Fruit fly (Drosophila melanogaster) whole organism, prepupa: ENCODE data around the gene fabp.

ENCODE experiments used
- Blimp-1 ChIP-seq: fragments of 200-800 bp; sonication (Bioruptor generic); optimal IDR thresholded peaks from 3 replicates; lab custom pipeline; 2017; ENCODE audit warnings: missing biosample characterization, missing genetic modification characterization, mild to moderate bottlenecking, moderate library complexity, missing genetic modification reagents
- CG10631 ChIP-seq: fragments of 200-800 bp; sonication (Bioruptor generic); optimal IDR thresholded peaks from 2 replicates; lab custom pipeline; 2016; ENCODE audit warnings: missing biosample characterization, missing genetic modification characterization
- CG10669 ChIP-seq: fragments of 200-800 bp; sonication (Bioruptor generic); optimal IDR thresholded peaks from 3 replicates; lab custom pipeline; 2018; ENCODE audit warnings: missing biosample characterization, mild to moderate bottlenecking, missing genetic modification characterization, moderate library complexity
- CG1621 ChIP-seq: fragments of 200-800 bp; sonication (Bioruptor generic); optimal IDR thresholded peaks from 3 replicates; lab custom pipeline; 2018; ENCODE audit warnings: missing biosample characterization, mild to moderate bottlenecking, missing genetic modification characterization
- CG16779 ChIP-seq: fragments of 200-800 bp; sonication (Bioruptor generic); optimal IDR thresholded peaks from 3 replicates; lab custom pipeline; 2017; ENCODE audit warnings: missing biosample characterization, mild to moderate bottlenecking, missing genetic modification characterization
- CG31627 ChIP-seq: fragments of 200-800 bp; sonication (Bioruptor generic); optimal IDR thresholded peaks from 3 replicates; lab custom pipeline; 2016; ENCODE audit warnings: missing biosample characterization, missing genetic modification characterization
- CG32006 ChIP-seq: fragments of 200-800 bp; sonication (Bioruptor generic); optimal IDR thresholded peaks from 3 replicates; lab custom pipeline; 2017; ENCODE audit warnings: missing biosample characterization, mild to moderate bottlenecking, missing genetic modification characterization
- CG34406 ChIP-seq: fragments of 200-800 bp; sonication (Bioruptor generic); optimal IDR thresholded peaks from 3 replicates; lab custom pipeline; 2016; ENCODE audit warnings: missing biosample characterization, missing genetic modification characterization
- CG3919 ChIP-seq: fragments of 200-800 bp; sonication (Bioruptor generic); optimal IDR thresholded peaks from 3 replicates; lab custom pipeline; 2016; ENCODE audit warnings: missing biosample characterization, missing genetic modification characterization
- CG4318 ChIP-seq: fragments of 200-800 bp; sonication (Bioruptor generic); optimal IDR thresholded peaks from 3 replicates; lab custom pipeline; 2017; ENCODE audit warnings: missing biosample characterization, mild to moderate bottlenecking, missing genetic modification characterization
- CG6163 ChIP-seq: fragments of 200-800 bp; sonication (Bioruptor generic); IDR thresholded peaks from 3 replicates; pipeline ENCODE4 v1.3.6; 2022; ENCODE audit warnings: missing biosample characterization, missing genetic modification characterization
- CG6276 ChIP-seq: fragments of 200-800 bp; sonication (Bioruptor generic); optimal IDR thresholded peaks from 2 replicates; lab custom pipeline; 2017; ENCODE audit warnings: missing biosample characterization, mild to moderate bottlenecking, missing genetic modification characterization
- CG6808 ChIP-seq: fragments of 200-800 bp; sonication (Bioruptor generic); optimal IDR thresholded peaks from 3 replicates; lab custom pipeline; 2017; ENCODE audit warnings: missing biosample characterization, missing genetic modification characterization, mild to moderate bottlenecking, moderate library complexity, missing genetic modification reagents
- CG8319 ChIP-seq: fragments of 200-800 bp; sonication (Bioruptor generic); optimal IDR thresholded peaks from 3 replicates; lab custom pipeline; 2016; ENCODE audit warnings: missing biosample characterization, missing genetic modification characterization
- CG9139 ChIP-seq: fragments of 200-800 bp; sonication (Bioruptor generic); optimal IDR thresholded peaks from 3 replicates; lab custom pipeline; 2017; ENCODE audit warnings: missing biosample characterization, mild to moderate bottlenecking, missing genetic modification characterization
- Eip93F ChIP-seq: fragments of 200-800 bp; sonication (Bioruptor generic); optimal IDR thresholded peaks from 2 replicates; lab custom pipeline; 2016; ENCODE audit warnings: missing biosample characterization, mild to moderate bottlenecking, missing genetic modification characterization
- Ets96B ChIP-seq: fragments of 200-800 bp; optimal IDR thresholded peaks from 2 replicates; lab custom pipeline; 2019; ENCODE audit warnings: missing biosample characterization, mild to moderate bottlenecking, missing genetic modification characterization, moderate library complexity
- Hr38 ChIP-seq: sonication (Bioruptor generic); optimal IDR thresholded peaks from 2 replicates; lab custom pipeline; 2016; ENCODE audit warnings: missing biosample characterization, missing genetic modification characterization
- Hr39 ChIP-seq: fragments of 200-800 bp; sonication (Bioruptor generic); optimal IDR thresholded peaks from 2 replicates; lab custom pipeline; 2016; ENCODE audit warnings: missing biosample characterization, missing genetic modification characterization
- Met ChIP-seq: fragments of 200-800 bp; sonication (Bioruptor generic); optimal IDR thresholded peaks from 3 replicates; lab custom pipeline; 2016; ENCODE audit warnings: missing biosample characterization, missing genetic modification characterization
- OdsH ChIP-seq: fragments of 200-800 bp; sonication (Bioruptor generic); optimal IDR thresholded peaks from 3 replicates; lab custom pipeline; 2016; ENCODE audit warnings: missing biosample characterization, missing genetic modification characterization
- Smox ChIP-seq: fragments of 200-800 bp; sonication (Bioruptor generic); optimal IDR thresholded peaks from 3 replicates; lab custom pipeline; 2016; ENCODE audit warnings: missing biosample characterization, missing genetic modification characterization
- Sox102F ChIP-seq: fragments of 200-800 bp; sonication (Bioruptor generic); optimal IDR thresholded peaks from 2 replicates; lab custom pipeline; 2016; ENCODE audit warnings: missing biosample characterization, mild to moderate bottlenecking, missing genetic modification characterization
- Sox14 ChIP-seq: fragments of 200-800 bp; sonication (Bioruptor generic); optimal IDR thresholded peaks from 3 replicates; lab custom pipeline; 2016; ENCODE audit warnings: missing biosample characterization, missing genetic modification characterization
- Sox15 ChIP-seq: fragments of 200-800 bp; sonication (Bioruptor generic); optimal IDR thresholded peaks from 3 replicates; lab custom pipeline; 2016; ENCODE audit warnings: missing biosample characterization, missing genetic modification characterization
- achi ChIP-seq: fragments of 200-800 bp; sonication (Bioruptor generic); optimal IDR thresholded peaks from 3 replicates; lab custom pipeline; 2016; ENCODE audit warnings: missing biosample characterization, missing genetic modification characterization
- acj6 ChIP-seq: fragments of 200-800 bp; sonication (Bioruptor generic); optimal IDR thresholded peaks from 3 replicates; lab custom pipeline; 2016; ENCODE audit warnings: missing biosample characterization, missing genetic modification characterization
- cyc ChIP-seq: fragments of 200-800 bp; sonication (Bioruptor generic); optimal IDR thresholded peaks from 3 replicates; lab custom pipeline; 2016; ENCODE audit warnings: missing biosample characterization, missing genetic modification characterization
- dac ChIP-seq: fragments of 200-800 bp; sonication (Bioruptor generic); optimal IDR thresholded peaks from 2 replicates; lab custom pipeline; 2017; ENCODE audit warnings: missing biosample characterization, mild to moderate bottlenecking, missing genetic modification characterization
- fd59A ChIP-seq: fragments of 200-800 bp; sonication (Bioruptor generic); optimal IDR thresholded peaks from 2 replicates; lab custom pipeline; 2017; ENCODE audit warnings: missing biosample characterization, mild to moderate bottlenecking, missing genetic modification characterization, missing genetic modification reagents
- lz ChIP-seq: fragments of 200-800 bp; sonication (Bioruptor generic); optimal IDR thresholded peaks from 3 replicates; lab custom pipeline; 2016; ENCODE audit warnings: missing biosample characterization, missing genetic modification characterization
- net ChIP-seq: fragments of 200-800 bp; sonication (Bioruptor generic); optimal IDR thresholded peaks from 3 replicates; lab custom pipeline; 2016; ENCODE audit warnings: missing biosample characterization, missing genetic modification characterization
- pdm3 ChIP-seq: fragments of 200-800 bp; sonication (Bioruptor generic); optimal IDR thresholded peaks from 3 replicates; lab custom pipeline; 2016; ENCODE audit warnings: missing biosample characterization, missing genetic modification characterization
- salr ChIP-seq, 2 experiments: fragments of 200-800 bp; sonication (Bioruptor generic); optimal IDR thresholded peaks; 3 replicates each; lab custom pipeline; 2016 to 2018; ENCODE audit warnings: missing biosample characterization in 2 of 2, missing genetic modification characterization in 2 of 2, mild to moderate bottlenecking in 1 of 2
- spab ChIP-seq: fragments of 200-800 bp; sonication (Bioruptor generic); optimal IDR thresholded peaks from 2 replicates; lab custom pipeline; 2017; ENCODE audit warnings: missing biosample characterization, mild to moderate bottlenecking, missing genetic modification characterization, missing genetic modification reagents
- ss ChIP-seq, 2 experiments: fragments of 200-800 bp; sonication (Bioruptor generic); optimal IDR thresholded peaks; 2 replicates in 1 of 2; 3 replicates in 1 of 2; lab custom pipeline; 2017 to 2018; ENCODE audit warnings: mild to moderate bottlenecking in 2 of 2, missing biosample characterization in 2 of 2, missing genetic modification characterization in 2 of 2, moderate library complexity in 1 of 2
- topi ChIP-seq: fragments of 200-800 bp; sonication (Bioruptor generic); optimal IDR thresholded peaks from 3 replicates; lab custom pipeline; 2016; ENCODE audit warnings: missing biosample characterization, missing genetic modification characterization
- vri ChIP-seq: fragments of 200-800 bp; sonication (Bioruptor generic); optimal IDR thresholded peaks from 3 replicates; lab custom pipeline; 2016; ENCODE audit warnings: missing biosample characterization, mild to moderate bottlenecking, missing genetic modification characterization

Gene fabp

DNA sequence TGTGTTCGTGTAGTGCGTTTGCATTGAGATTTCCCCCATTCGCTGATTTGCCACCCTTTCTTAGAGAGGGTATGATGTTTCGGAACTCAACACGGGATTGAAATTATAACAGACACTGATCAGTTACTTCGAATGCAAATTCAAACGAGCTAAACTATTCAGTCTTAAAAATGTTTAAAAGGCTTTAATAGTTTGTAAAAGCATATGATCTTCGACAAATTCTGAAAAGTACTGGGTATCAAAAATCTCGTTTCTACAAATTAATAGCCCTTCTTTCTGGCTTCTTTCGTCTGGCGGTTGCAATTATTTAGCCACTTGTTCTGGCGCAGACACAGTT, 15.4 kb upstream of the fabp start (continued):
- TF ChIP-seq Smox = no peak
- no peak for TF ChIP-seq Hr39 (GFP tag; lab: Kevin White, UChicago)
- peak; percentile 88 for TF ChIP-seq CG10669 (GFP tag; lab: Kevin White, UChicago)
- TF ChIP-seq net (GFP tag; lab: Kevin White, UChicago) = peak; percentile 90
- no peak for TF ChIP-seq vri (GFP tag; lab: Kevin White, UChicago)
- no peak for TF ChIP-seq Sox102F (GFP tag; lab: Kevin White, UChicago)
- TF ChIP-seq CG16779 (tag; lab: Kevin White, UChicago) = no peak
- no peak for TF ChIP-seq topi
- TF ChIP-seq acj6 (GFP tag; lab: Kevin White, UChicago) = no peak
- peak; percentile 93 for TF ChIP-seq CG6163 (GFP tag; lab: Robert Waterston, UW)
- peak; percentile 19 for TF ChIP-seq Sox15 (GFP tag; lab: Kevin White, UChicago)
- no peak for TF ChIP-seq achi
- TF ChIP-seq dac (GFP tag; lab: Kevin White, UChicago) = peak; percentile 79
- no peak for TF ChIP-seq OdsH (GFP tag; lab: Kevin White, UChicago)
- peak; percentile 77 for TF ChIP-seq CG6808
- TF ChIP-seq CG32006 (GFP tag; lab: Kevin White, UChicago) = peak; percentile 92
- peak in 1 of 2 experiments; percentile 73 for TF ChIP-seq ss (GFP tag; optimal IDR thresholded peaks at IDR 0.05; lab: Kevin White, UChicago)

DNA sequence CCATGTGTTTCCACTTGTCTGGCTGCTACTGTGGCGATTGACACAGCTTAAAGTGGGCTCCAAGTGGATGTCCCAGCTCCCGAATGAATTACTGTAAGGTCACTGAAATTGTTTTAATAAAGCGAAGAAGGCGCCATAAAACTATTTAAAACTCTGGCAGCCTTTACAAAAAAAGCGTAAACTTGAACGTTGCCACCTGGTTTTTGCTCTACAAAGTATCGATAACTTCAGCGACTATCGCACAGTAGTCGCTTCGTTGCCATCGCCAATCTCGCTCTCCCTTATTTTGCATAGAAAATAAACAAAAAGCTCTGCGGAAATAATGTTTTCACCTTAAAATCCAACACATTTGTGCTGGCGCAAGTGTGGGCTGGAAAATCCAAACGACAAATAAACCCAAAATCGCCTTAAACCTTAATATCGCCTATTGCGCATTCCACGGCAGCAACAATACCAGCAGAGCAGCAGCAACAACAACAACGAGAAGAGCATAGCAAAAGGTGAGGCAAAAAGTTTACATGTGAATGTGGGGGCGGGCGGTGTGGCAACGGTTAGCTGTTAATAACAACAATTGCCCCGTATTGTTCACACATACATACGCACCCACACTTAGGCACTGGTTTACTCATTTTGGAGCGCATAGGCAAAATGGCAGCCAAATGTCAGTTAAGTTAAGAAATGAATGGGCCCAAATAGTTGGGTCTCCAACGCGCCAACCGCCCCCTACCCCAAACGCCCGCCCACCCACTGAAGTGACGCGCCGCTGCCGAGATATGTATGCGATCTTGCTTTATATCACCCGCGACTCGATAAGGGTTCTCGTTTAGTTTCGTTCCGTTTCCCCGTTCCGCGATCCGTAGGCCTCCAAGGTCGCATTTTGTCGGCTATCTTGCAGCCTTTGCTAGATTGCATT, 14.7 kb upstream of the fabp start, which contains the start of gene wkd:
TSS of gene wkd (plus strand) at position 237 of the 913 bp plus-strand sequence.
- peak; percentile 9 for TF ChIP-seq CG31627 (GFP tag; lab: Kevin White, UChicago)
- peak; percentile 83 for TF ChIP-seq CG1621 (tag; lab: Kevin White, UChicago)
- no peak for TF ChIP-seq achi

DNA sequence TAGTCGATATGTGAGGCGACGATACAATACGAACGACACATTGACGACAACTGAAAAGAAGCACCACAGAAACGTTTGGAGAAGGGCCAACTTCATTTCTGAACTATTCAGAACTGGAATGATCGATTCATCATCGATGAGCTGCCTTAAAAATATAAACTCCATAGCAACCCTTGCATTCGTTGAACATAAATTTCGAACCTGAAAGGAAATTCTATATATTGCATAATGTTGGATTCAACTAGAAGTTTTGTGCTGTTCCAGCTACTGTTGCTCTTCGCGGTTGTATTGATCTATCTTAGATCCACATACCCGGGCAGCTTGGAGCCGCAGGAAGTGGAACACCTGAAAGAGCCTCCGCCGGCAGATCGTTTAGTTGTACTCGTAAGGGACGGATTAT, 11.8 kb upstream of the fabp start, which contains the start of the genes CG6790 and CG5342:
TSS of gene CG6790 (minus strand) at position 101 of the 400 bp plus-strand sequence.
TSS of gene CG5342 (plus strand) at position 182 of the 400 bp plus-strand sequence.
- TF ChIP-seq CG34406 (GFP tag; lab: Kevin White, UChicago) (no peak), CG10631 (no peak), Eip93F (no peak), Ets96B (tag; lab: Kevin White, UChicago) (no peak), lz (no peak), pdm3 (GFP tag; lab: Kevin White, UChicago) (no peak), CG32006 (GFP tag; lab: Kevin White, UChicago) (no peak), fd59A (no peak), CG3919 (GFP tag; lab: Kevin White, UChicago) (no peak), acj6 (GFP tag; lab: Kevin White, UChicago) (no peak), Hr38 (GFP tag; lab: Kevin White, UChicago) (no peak), Met (GFP tag; lab: Kevin White, UChicago) (no peak), CG6808 (no peak), net (GFP tag; lab: Kevin White, UChicago) (no peak), CG16779 (tag; lab: Kevin White, UChicago) (no peak)

DNA sequence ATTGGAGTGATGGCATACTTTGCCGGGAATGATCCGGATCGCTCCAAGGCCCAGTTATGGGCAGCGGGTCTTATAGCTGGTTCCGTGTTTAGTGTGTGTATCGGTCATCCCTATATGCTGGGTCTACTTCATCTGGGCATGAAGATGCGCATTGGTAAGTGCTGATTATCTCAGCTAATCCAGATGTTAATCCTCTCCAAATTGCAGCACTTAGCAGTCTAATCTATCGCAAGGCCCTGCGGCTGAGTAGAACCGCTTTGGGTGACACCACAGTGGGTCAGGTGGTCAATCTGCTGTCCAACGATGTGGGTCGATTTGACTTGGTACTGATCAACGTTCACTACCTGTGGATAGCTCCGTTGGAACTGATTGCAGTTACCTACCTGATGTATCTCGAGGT, 4.6 kb upstream of the fabp start:
- no peak for TF ChIP-seq CG6276
- TF ChIP-seq CG4318 = no peak
- TF ChIP-seq topi = no peak
- no peak for TF ChIP-seq CG9139
- TF ChIP-seq Blimp-1 (GFP tag; lab: Kevin White, UChicago) = no peak
- TF ChIP-seq Sox14 (GFP tag; lab: Kevin White, UChicago) = no peak
- TF ChIP-seq CG8319 (GFP tag; lab: Kevin White, UChicago) = no peak
- no peak for TF ChIP-seq Smox
- TF ChIP-seq spab (GFP tag; lab: Kevin White, UChicago) = no peak
- TF ChIP-seq salr (GFP tag; optimal IDR thresholded peaks at IDR 0.05; lab: Kevin White, UChicago) = no peak
- TF ChIP-seq cyc (GFP tag; lab: Kevin White, UChicago) = no peak
